Fruit fly (Drosophila melanogaster) S2 (cell line): Measurements from ENCODE around the gene lili.

Experiments used
- CG8478 ChIP-seq: fragments of >200 bp; optimal IDR thresholded peaks from 2 replicates; lab custom pipeline; 2018
- CTCF ChIP-seq, 2 experiments: fragments of >200 bp; optimal IDR thresholded peaks; 2 replicates each; lab custom pipeline; 2018

lili gene

dm6 chr3R:24829887-24830351 lies 16.1 kb upstream of the lili start, which contains the start of the genes Kaz and CG43273:
Gene Kaz (minus strand): TSS chr3R:24829959.
Gene CG43273 (plus strand): TSS chr3R:24830301.
- peak in 1 of 2 experiments; percentile 10 for TF ChIP-seq CTCF (optimal IDR thresholded peaks at IDR 0.05; lab: Kevin White, UChicago)
- TF ChIP-seq CG8478 (lab: Kevin White, UChicago), result no peak

dm6 chr3R:24828234-24828633 lies 14.4 kb upstream of the lili start, which contains the start of gene RabX4:
Gene RabX4 (minus strand): TSS chr3R:24828409.
- TF ChIP-seq CG8478 (lab: Kevin White, UChicago) (no peak), CTCF (optimal IDR thresholded peaks at IDR 0.05; lab: Kevin White, UChicago) (no peak)

- TF ChIP-seq CTCF (optimal IDR thresholded peaks at IDR 0.05; lab: Kevin White, UChicago) (no peak), CG8478 (lab: Kevin White, UChicago) (no peak)
Observed at dm6 chr3R:24825548-24825947, 11.7 kb upstream of the lili start, which contains the start of gene niki. Gene niki (minus strand): TSS chr3R:24825648.

dm6 chr3R:24823061-24823460 lies 9.2 kb upstream of the lili start:
- no peak for TF ChIP-seq CG8478 (lab: Kevin White, UChicago)

dm6 chr3R:24816993-24817854 lies 3.4 kb upstream of the lili start, which contains the start of the genes CG5808 and Saf-B:
Gene CG5808 (minus strand): TSS chr3R:24817007.
Gene Saf-B (plus strand): TSS chr3R:24817464.
- TF ChIP-seq CTCF (optimal IDR thresholded peaks at IDR 0.05; lab: Kevin White, UChicago) (no peak), CG8478 (lab: Kevin White, UChicago) (no peak)

DNA sequence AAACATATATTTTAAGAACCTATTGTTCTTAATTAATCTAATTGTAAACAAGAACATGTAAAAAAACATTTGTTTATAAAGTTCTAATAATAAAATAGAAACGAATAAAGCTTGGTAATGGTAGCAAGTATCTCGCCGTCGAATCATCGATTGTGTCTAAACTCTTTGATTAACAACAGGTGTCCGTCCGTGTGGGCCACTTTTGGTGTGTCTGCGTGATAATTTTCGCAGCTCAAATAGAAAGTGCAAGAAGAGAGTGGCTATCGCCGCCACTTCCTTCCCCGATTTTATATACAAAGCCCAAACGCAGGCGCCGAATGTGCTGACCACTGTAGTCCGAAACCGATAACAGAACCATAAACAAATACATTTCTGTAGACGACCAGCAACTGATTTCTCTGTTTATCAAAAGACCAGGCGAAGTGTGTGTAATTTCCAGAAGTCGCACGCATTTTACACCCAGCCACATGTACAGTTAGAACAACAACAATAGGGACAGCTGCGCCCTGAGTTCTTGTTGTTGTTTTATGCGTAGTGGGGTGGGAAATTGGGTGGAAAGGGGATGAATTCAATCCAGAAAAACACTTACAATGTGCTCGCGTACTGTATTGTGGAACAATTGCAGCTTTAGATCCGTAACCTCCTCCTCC lies 700 bp downstream of the lili start:
- TF ChIP-seq CTCF (optimal IDR thresholded peaks at IDR 0.05; lab: Kevin White, UChicago), result no peak
- TF ChIP-seq CG8478 (lab: Kevin White, UChicago), result no peak

- TF ChIP-seq CG8478 (lab: Kevin White, UChicago) (no peak), CTCF (optimal IDR thresholded peaks at IDR 0.05; lab: Kevin White, UChicago) (no peak)
Observed at dm6 chr3R:24812394-24812793, 1.4 kb downstream of the lili start.

DNA sequence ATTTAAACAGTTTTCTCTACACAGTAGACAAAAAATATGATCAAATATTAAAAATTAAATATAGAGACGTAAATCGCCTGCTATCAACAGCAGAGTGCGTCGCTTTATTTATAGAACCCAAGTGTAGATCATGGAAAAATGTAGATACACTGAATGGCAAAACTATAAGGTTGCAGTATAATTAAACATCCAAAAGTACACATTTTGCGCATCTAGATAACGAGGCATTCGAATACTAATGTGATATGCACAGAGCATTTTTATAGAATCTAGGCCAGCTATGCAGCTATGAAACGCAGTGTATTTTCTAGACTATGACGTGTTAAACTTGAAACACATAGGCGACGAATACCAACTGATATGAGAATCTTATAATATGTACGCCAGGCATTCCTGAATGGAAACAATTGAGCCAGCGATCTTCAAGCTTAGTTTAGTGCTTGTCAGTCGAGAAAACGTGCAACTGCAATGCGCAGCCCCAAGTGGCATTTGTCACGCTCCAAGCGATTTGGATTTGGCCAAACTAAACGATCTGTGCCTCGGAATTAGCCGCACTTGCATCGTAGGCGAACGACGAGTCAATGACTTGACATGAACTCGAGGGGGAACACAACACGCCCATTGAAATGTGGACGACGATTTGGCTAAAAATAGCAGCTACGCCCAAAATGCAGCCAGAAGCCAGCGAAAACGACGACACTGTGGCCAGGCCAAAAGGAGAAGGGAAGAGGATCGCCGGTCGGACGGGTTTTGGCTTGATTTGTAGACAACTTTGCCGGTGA lies 2.8 kb downstream of the lili start:
- TF ChIP-seq CG8478 (lab: Kevin White, UChicago) (no peak), CTCF (optimal IDR thresholded peaks at IDR 0.05; lab: Kevin White, UChicago) (no peak)

- TF ChIP-seq CG8478 (lab: Kevin White, UChicago), result no peak
- TF ChIP-seq CTCF (optimal IDR thresholded peaks at IDR 0.05; lab: Kevin White, UChicago), result no peak
Observed at dm6 chr3R:24809576-24810279, 4.1 kb downstream of the lili start.

- TF ChIP-seq CTCF (optimal IDR thresholded peaks at IDR 0.05; lab: Kevin White, UChicago) (no peak), CG8478 (lab: Kevin White, UChicago) (no peak)
Observed at dm6 chr3R:24807321-24807720, 6.5 kb downstream of the lili start, which contains the start of gene CG6980. Gene CG6980 (plus strand): TSS chr3R:24807621.

- TF ChIP-seq CTCF (optimal IDR thresholded peaks at IDR 0.05; lab: Kevin White, UChicago) (no peak), CG8478 (lab: Kevin White, UChicago) (no peak)
Observed at dm6 chr3R:24805048-24805447, 8.8 kb downstream of the lili start, which contains the start of gene polybromo. Gene polybromo (minus strand): TSS chr3R:24805259.

dm6 chr3R:24799503-24799902 lies 14.3 kb downstream of the lili start, which contains the start of gene Ude:
Gene Ude (minus strand): TSS chr3R:24799668.
- TF ChIP-seq CG8478 (lab: Kevin White, UChicago) (no peak), CTCF (optimal IDR thresholded peaks at IDR 0.05; lab: Kevin White, UChicago) (no peak)

DNA sequence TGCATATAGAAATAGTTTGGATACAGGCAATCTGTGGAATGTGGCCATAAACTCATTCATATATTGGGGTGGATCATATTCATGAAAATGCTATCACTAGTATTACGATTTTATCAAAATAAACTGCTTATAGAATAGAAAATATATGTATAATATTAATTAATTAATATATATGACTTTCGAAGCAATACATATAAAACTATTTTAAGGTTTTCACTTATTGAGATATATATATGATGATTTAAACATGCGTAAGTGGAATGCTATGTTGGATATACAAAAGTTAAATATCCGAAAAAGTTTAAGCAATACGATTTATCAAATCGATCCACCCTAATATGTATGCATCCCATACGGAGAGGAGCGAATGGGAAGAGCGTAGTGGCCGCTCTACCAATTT lies 15.2 kb downstream of the lili start:
- no peak for TF ChIP-seq CG8478 (lab: Kevin White, UChicago)
- TF ChIP-seq CTCF (optimal IDR thresholded peaks at IDR 0.05; lab: Kevin White, UChicago), result no peak
